Fruit fly (Drosophila melanogaster) whole organism, embryonic: Measurements from ENCODE around the gene puc.
A peak's percentile ranks its signal among the peaks of the same experiment; 100 is the strongest.

ENCODE experiments used
- ATbp ChIP-seq: fragments of 200-800 bp; sonication (Bioruptor generic); optimal IDR thresholded peaks from 2 replicates; lab custom pipeline; 2017; ENCODE audit warnings: missing biosample characterization, mild to moderate bottlenecking, missing genetic modification characterization, missing genetic modification reagents
- Abd-B ChIP-seq: fragments of 200-800 bp; sonication (Bioruptor generic); optimal IDR thresholded peaks from 2 replicates; lab custom pipeline; 2018; ENCODE audit warnings: missing biosample characterization, mild to moderate bottlenecking, missing genetic modification characterization, moderate library complexity
- BtbVII ChIP-seq: fragments of 200-800 bp; sonication (Bioruptor generic); optimal IDR thresholded peaks from 3 replicates; lab custom pipeline; 2017; ENCODE audit warnings: missing biosample characterization, mild to moderate bottlenecking, missing genetic modification characterization
- Bteb2 ChIP-seq: fragments of 200-800 bp; sonication (Bioruptor generic); optimal IDR thresholded peaks from 2 replicates; lab custom pipeline; 2016; ENCODE audit warnings: missing biosample characterization, missing genetic modification characterization
- CG10267 ChIP-seq: fragments of 200-800 bp; sonication (Bioruptor generic); optimal IDR thresholded peaks from 2 replicates; lab custom pipeline; 2018; ENCODE audit warnings: missing biosample characterization, mild to moderate bottlenecking, missing genetic modification characterization, moderate library complexity
- CG11695 ChIP-seq: fragments of 200-800 bp; sonication (Bioruptor generic); IDR thresholded peaks from 3 replicates; pipeline ENCODE4 v1.3.6; 2022; ENCODE audit warnings: missing biosample characterization, missing genetic modification characterization
- CG12236 ChIP-seq: fragments of 200-800 bp; sonication (Bioruptor generic); optimal IDR thresholded peaks from 2 replicates; lab custom pipeline; 2016; ENCODE audit warnings: missing biosample characterization, missing genetic modification characterization
- CG13123 ChIP-seq: fragments of 200-800 bp; sonication (Bioruptor generic); optimal IDR thresholded peaks from 2 replicates; lab custom pipeline; 2016; ENCODE audit warnings: missing biosample characterization, missing genetic modification characterization
- CG14441 ChIP-seq: fragments of 200-800 bp; sonication (Bioruptor generic); IDR thresholded peaks from 2 replicates; pipeline ENCODE4 v1.3.6; 2022; ENCODE audit warnings: missing biosample characterization, missing genetic modification characterization
- CG15269 ChIP-seq: fragments of 200-800 bp; sonication (Bioruptor generic); optimal IDR thresholded peaks from 2 replicates; lab custom pipeline; 2018; ENCODE audit warnings: missing biosample characterization, mild to moderate bottlenecking, missing genetic modification characterization, moderate library complexity
- CG16779 ChIP-seq: fragments of 200-800 bp; sonication (Bioruptor generic); IDR thresholded peaks from 2 replicates; pipeline ENCODE4 v1.3.6; 2022; ENCODE audit warnings: missing biosample characterization, missing genetic modification characterization
- CG2202 ChIP-seq: fragments of 200-800 bp; sonication (Bioruptor generic); optimal IDR thresholded peaks from 2 replicates; lab custom pipeline; 2018; ENCODE audit warnings: missing biosample characterization, mild to moderate bottlenecking, missing genetic modification characterization
- CG3281 ChIP-seq: fragments of 200-800 bp; sonication (Bioruptor generic); optimal IDR thresholded peaks from 3 replicates; lab custom pipeline; 2017; ENCODE audit warnings: missing biosample characterization, mild to moderate bottlenecking, missing genetic modification characterization
- CG43689 ChIP-seq: fragments of 200-800 bp; sonication (Bioruptor generic); IDR thresholded peaks from 2 replicates; pipeline ENCODE4 v1.3.6; 2022; ENCODE audit warnings: missing biosample characterization, missing genetic modification characterization
- CG4707 ChIP-seq: fragments of 200-800 bp; sonication (Bioruptor generic); optimal IDR thresholded peaks from 2 replicates; lab custom pipeline; 2018; ENCODE audit warnings: missing biosample characterization, mild to moderate bottlenecking, missing genetic modification characterization, moderate library complexity
- CG7357 ChIP-seq: fragments of 200-800 bp; sonication (Bioruptor generic); IDR thresholded peaks from 3 replicates; pipeline ENCODE4 v1.3.6; 2022; ENCODE audit warnings: missing biosample characterization, missing genetic modification characterization
- CG7928 ChIP-seq: fragments of 200-800 bp; sonication (Bioruptor generic); optimal IDR thresholded peaks from 2 replicates; lab custom pipeline; 2017; ENCODE audit warnings: missing biosample characterization, mild to moderate bottlenecking, missing genetic modification characterization
- CG8290 ChIP-seq, 3 experiments: fragments of 200-800 bp; sonication (Bioruptor generic); optimal IDR thresholded peaks; 2 replicates each; lab custom pipeline; 2016 to 2019; ENCODE audit warnings: missing biosample characterization in 3 of 3, missing genetic modification characterization in 3 of 3, mild to moderate bottlenecking in 2 of 3, moderate library complexity in 1 of 3
- CG8924 ChIP-seq: fragments of 200-800 bp; optimal IDR thresholded peaks from 3 replicates; lab custom pipeline; 2019; ENCODE audit warnings: missing biosample characterization, mild to moderate bottlenecking, missing genetic modification characterization, moderate library complexity
- CG9817 ChIP-seq: fragments of 200-800 bp; sonication (Bioruptor generic); optimal IDR thresholded peaks from 2 replicates; lab custom pipeline; 2018; ENCODE audit warnings: missing biosample characterization, mild to moderate bottlenecking, missing genetic modification characterization, moderate library complexity
- Camta ChIP-seq: fragments of 200-800 bp; sonication (Bioruptor generic); optimal IDR thresholded peaks from 2 replicates; lab custom pipeline; 2016; ENCODE audit warnings: missing biosample characterization, missing genetic modification characterization
- D19B ChIP-seq: fragments of 200-800 bp; sonication (Bioruptor generic); optimal IDR thresholded peaks from 2 replicates; lab custom pipeline; 2017; ENCODE audit warnings: missing biosample characterization, mild to moderate bottlenecking, missing genetic modification characterization
- Gsc ChIP-seq: fragments of 200-800 bp; sonication (Bioruptor generic); IDR thresholded peaks from 2 replicates; pipeline ENCODE4 v1.3.6; 2022; ENCODE audit warnings: missing biosample characterization, missing genetic modification characterization
- Hr39 ChIP-seq: fragments of >200 bp; optimal IDR thresholded peaks from 2 replicates; lab custom pipeline; 2017
- Hr51 ChIP-seq, 2 experiments: fragments of 200-800 bp; sonication (Bioruptor generic); optimal IDR thresholded peaks; 2 replicates in 1 of 2; 3 replicates in 1 of 2; lab custom pipeline; 2016 to 2018; ENCODE audit warnings: missing biosample characterization in 2 of 2, missing genetic modification characterization in 2 of 2, mild to moderate bottlenecking in 1 of 2, moderate library complexity in 1 of 2
- Hr78 ChIP-seq, 2 experiments: fragments of 200-800 bp in 1 of 2; fragments of >200 bp in 1 of 2; sonication (Bioruptor generic) in 1 of 2; optimal IDR thresholded peaks; 2 replicates each; lab custom pipeline; 2017 to 2019; ENCODE audit warnings: missing biosample characterization in 2 of 2, missing genetic modification characterization in 2 of 2, mild to moderate bottlenecking in 1 of 2, moderate library complexity in 1 of 2
- Mad ChIP-seq: fragments of 200-800 bp; sonication (Bioruptor generic); optimal IDR thresholded peaks from 2 replicates; lab custom pipeline; 2016; ENCODE audit warnings: missing biosample characterization, missing genetic modification characterization
- Nf-YB ChIP-seq: fragments of 200-800 bp; sonication (Bioruptor generic); optimal IDR thresholded peaks from 3 replicates; lab custom pipeline; 2019; ENCODE audit warnings: missing biosample characterization, mild to moderate bottlenecking, missing genetic modification characterization, moderate library complexity
- Optix ChIP-seq: fragments of 200-800 bp; sonication (Bioruptor generic); IDR thresholded peaks from 3 replicates; pipeline ENCODE4 v1.3.6; 2022; ENCODE audit warnings: missing biosample characterization, missing genetic modification characterization
- Pdp1 ChIP-seq, 2 experiments: fragments of 200-800 bp; sonication (Bioruptor generic); optimal IDR thresholded peaks; 3 replicates each; lab custom pipeline; 2016; ENCODE audit warnings: missing biosample characterization in 2 of 2, missing genetic modification characterization in 2 of 2, mild to moderate bottlenecking in 1 of 2, moderate library complexity in 1 of 2
- Sry-β ChIP-seq: fragments of 200-800 bp; sonication (Bioruptor generic); optimal IDR thresholded peaks from 2 replicates; lab custom pipeline; 2018; ENCODE audit warnings: missing biosample characterization, mild to moderate bottlenecking, missing genetic modification characterization, moderate library complexity
- ash1 ChIP-seq: fragments of 200-800 bp; sonication (Bioruptor generic); optimal IDR thresholded peaks from 2 replicates; lab custom pipeline; 2018; ENCODE audit warnings: missing biosample characterization, mild to moderate bottlenecking, missing genetic modification characterization
- bowl ChIP-seq: fragments of 200-800 bp; sonication (Bioruptor generic); IDR thresholded peaks from 2 replicates; pipeline ENCODE4 v1.3.6; 2022; ENCODE audit warnings: missing biosample characterization, missing genetic modification characterization
- bsh ChIP-seq, 2 experiments: fragments of 200-800 bp; sonication (Bioruptor generic); optimal IDR thresholded peaks; 2 replicates each; lab custom pipeline; 2017 to 2018; ENCODE audit warnings: mild to moderate bottlenecking in 2 of 2, missing biosample characterization in 2 of 2, missing genetic modification characterization in 2 of 2, moderate library complexity in 1 of 2
- chm ChIP-seq: fragments of 200-800 bp; sonication (Bioruptor generic); IDR thresholded peaks from 2 replicates; pipeline ENCODE4 v1.3.6; 2022; ENCODE audit warnings: missing biosample characterization, missing genetic modification characterization
- danr ChIP-seq: fragments of 200-800 bp; sonication (Bioruptor generic); IDR thresholded peaks from 2 replicates; pipeline ENCODE4 v1.3.6; 2022; ENCODE audit warnings: missing biosample characterization, missing genetic modification characterization
- emc ChIP-seq: fragments of 200-800 bp; sonication (Bioruptor generic); optimal IDR thresholded peaks from 2 replicates; lab custom pipeline; 2016; ENCODE audit warnings: missing biosample characterization, missing genetic modification characterization
- gsb-n ChIP-seq: fragments of 200-800 bp; sonication (Bioruptor generic); optimal IDR thresholded peaks from 3 replicates; lab custom pipeline; 2018; ENCODE audit warnings: missing biosample characterization, mild to moderate bottlenecking, missing genetic modification characterization
- insv ChIP-seq, 2 experiments: fragments of 200-800 bp; sonication (Bioruptor generic); optimal IDR thresholded peaks; 3 replicates each; lab custom pipeline; 2016 to 2018; ENCODE audit warnings: missing biosample characterization in 2 of 2, missing genetic modification characterization in 2 of 2
- kay ChIP-seq: fragments of 200-800 bp; sonication (Bioruptor generic); optimal IDR thresholded peaks from 2 replicates; lab custom pipeline; 2016; ENCODE audit warnings: missing biosample characterization, missing genetic modification characterization
- lab ChIP-seq: fragments of 200-800 bp; sonication (Bioruptor generic); optimal IDR thresholded peaks from 3 replicates; lab custom pipeline; 2017; ENCODE audit warnings: missing biosample characterization, missing genetic modification characterization, mild to moderate bottlenecking, moderate library complexity, missing genetic modification reagents
- otp ChIP-seq: fragments of 200-800 bp; sonication (Bioruptor generic); IDR thresholded peaks from 3 replicates; pipeline ENCODE4, ENCODE4 v1.3.6; 2022; ENCODE audit warnings: missing biosample characterization, missing genetic modification characterization
- sim ChIP-seq: fragments of 200-800 bp; sonication (Bioruptor generic); IDR thresholded peaks from 2 replicates; pipeline ENCODE4 v1.3.6; 2022; ENCODE audit warnings: missing biosample characterization, missing genetic modification characterization
- sob ChIP-seq: fragments of 200-800 bp; sonication (Bioruptor generic); IDR thresholded peaks from 2 replicates; pipeline ENCODE4 v1.3.6; 2022; ENCODE audit warnings: missing biosample characterization, missing genetic modification characterization
- sr ChIP-seq: fragments of 200-800 bp; sonication (Bioruptor generic); IDR thresholded peaks from 3 replicates; pipeline ENCODE4 v1.3.6; 2022; ENCODE audit warnings: missing biosample characterization, missing genetic modification characterization
- ssp ChIP-seq: fragments of 200-800 bp; sonication (Bioruptor generic); IDR thresholded peaks from 2 replicates; pipeline ENCODE4 v1.3.6; 2022; ENCODE audit warnings: missing biosample characterization, missing genetic modification characterization
- tin ChIP-seq: fragments of 200-800 bp; sonication (Bioruptor generic); optimal IDR thresholded peaks from 3 replicates; lab custom pipeline; 2016; ENCODE audit warnings: missing biosample characterization, missing genetic modification characterization
- ttk ChIP-seq: fragments of 200-800 bp; sonication (Bioruptor generic); IDR thresholded peaks from 2 replicates; pipeline ENCODE4 v2.1.2; 2022; ENCODE audit warnings: missing biosample characterization, missing genetic modification characterization
- vvl ChIP-seq: fragments of 200-800 bp; sonication (Bioruptor generic); IDR thresholded peaks from 2 replicates; pipeline ENCODE4 v1.3.6; 2022; ENCODE audit warnings: missing biosample characterization, missing genetic modification characterization

The puc gene

dm6 chr3R:8105839-8106718 lies 947 bp downstream of the puc start (continued):
- TF ChIP-seq CG16779 (GFP tag; lab: Robert Waterston, UW) = no peak
- TF ChIP-seq vvl = no peak
- no peak for TF ChIP-seq bowl
- TF ChIP-seq CG7928 (GFP tag; lab: Kevin White, UChicago) = no peak
- TF ChIP-seq Gsc (GFP tag; lab: Robert Waterston, UW) = no peak
- no peak for TF ChIP-seq sim (GFP tag; lab: Robert Waterston, UW)
- no peak for TF ChIP-seq CG4707 (GFP tag; lab: Kevin White, UChicago)
- no peak for TF ChIP-seq sr (GFP tag; lab: Robert Waterston, UW)
- peak in 1 of 2 experiments; percentile 27 for TF ChIP-seq Hr78 (GFP tag; optimal IDR thresholded peaks at IDR 0.05; lab: Kevin White, UChicago)
- no peak for TF ChIP-seq chm
- no peak for TF ChIP-seq CG14441
- no peak for TF ChIP-seq CG9817 (tag; lab: Kevin White, UChicago)
- no peak for TF ChIP-seq CG10267 (tag; lab: Kevin White, UChicago)
- peak in 1 of 2 experiments; percentile 6 for TF ChIP-seq Hr51 (GFP tag; optimal IDR thresholded peaks at IDR 0.05; lab: Kevin White, UChicago)
- no peak for TF ChIP-seq CG7357 (GFP tag; lab: Robert Waterston, UW)
- no peak for TF ChIP-seq Mad (GFP tag; lab: Kevin White, UChicago)
- TF ChIP-seq CG12236 (GFP tag; lab: Kevin White, UChicago) = no peak
- no peak for TF ChIP-seq BtbVII (GFP tag; lab: Kevin White, UChicago)
- no peak for TF ChIP-seq CG8290 (GFP tag; optimal IDR thresholded peaks at IDR 0.05; lab: Kevin White, UChicago)
- no peak for TF ChIP-seq CG8290 (tag; optimal IDR thresholded peaks at IDR 0.05; lab: Kevin White, UChicago)
- TF ChIP-seq insv (GFP tag; optimal IDR thresholded peaks at IDR 0.05; lab: Kevin White, UChicago) = no peak
- no peak for TF ChIP-seq CG11695 (GFP tag; lab: Robert Waterston, UW)
- no peak for TF ChIP-seq Camta
- no peak for TF ChIP-seq Abd-B (GFP tag; lab: Kevin White, UChicago)
- TF ChIP-seq ssp (GFP tag; lab: Robert Waterston, UW) = no peak
- TF ChIP-seq lab (GFP tag; lab: Kevin White, UChicago) = peak; percentile 4
- TF ChIP-seq CG15269 = no peak
- TF ChIP-seq danr (GFP tag; lab: Robert Waterston, UW) = no peak
- no peak for TF ChIP-seq Optix
- peak in 1 of 2 experiments; percentile 100 for TF ChIP-seq bsh (GFP tag; optimal IDR thresholded peaks at IDR 0.05; lab: Kevin White, UChicago)
- TF ChIP-seq Hr39 = no peak
- peak; percentile 21 for TF ChIP-seq CG8924 (tag; lab: Kevin White, UChicago)
- peak; percentile 70 for TF ChIP-seq Nf-YB (GFP tag; lab: Kevin White, UChicago)
- no peak for TF ChIP-seq ATbp (GFP tag; lab: Kevin White, UChicago)
- no peak for TF ChIP-seq tin (GFP tag; lab: Kevin White, UChicago)
- no peak for TF ChIP-seq Sry-β (GFP tag; lab: Kevin White, UChicago)
- no peak for TF ChIP-seq Bteb2
- no peak for TF ChIP-seq ash1 (GFP tag; lab: Kevin White, UChicago)
- TF ChIP-seq D19B (GFP tag; lab: Kevin White, UChicago) = no peak
- TF ChIP-seq ttk (GFP tag; lab: Robert Waterston, UW) = no peak
- no peak for TF ChIP-seq CG13123 (GFP tag; lab: Kevin White, UChicago)
- TF ChIP-seq emc (GFP tag; lab: Kevin White, UChicago) = no peak
- no peak for TF ChIP-seq sob
- TF ChIP-seq CG3281 (GFP tag; lab: Kevin White, UChicago) = no peak
- TF ChIP-seq kay (GFP tag; lab: Kevin White, UChicago) = peak; percentile 99
- TF ChIP-seq gsb-n (tag; lab: Kevin White, UChicago) = no peak
- TF ChIP-seq CG43689 (GFP tag; lab: Robert Waterston, UW) = no peak
- TF ChIP-seq CG2202 (tag; lab: Kevin White, UChicago) = no peak
- peak in 1 of 2 experiments; percentile 87 for TF ChIP-seq Pdp1 (GFP tag; optimal IDR thresholded peaks at IDR 0.05; lab: Kevin White, UChicago)
- TF ChIP-seq otp (GFP tag; lab: Robert Waterston, UW) = no peak
